Fruit fly (Drosophila melanogaster) whole organism, prepupa: ENCODE measurements around the gene CG43935.
A peak's percentile ranks its signal among the peaks of the same experiment; 100 is the strongest.

Experiments used
- Blimp-1 ChIP-seq: fragments of 200-800 bp; sonication (Bioruptor generic); optimal IDR thresholded peaks from 3 replicates; lab custom pipeline; 2017; ENCODE audit warnings: missing biosample characterization, missing genetic modification characterization, mild to moderate bottlenecking, moderate library complexity, missing genetic modification reagents
- CG10669 ChIP-seq: fragments of 200-800 bp; sonication (Bioruptor generic); optimal IDR thresholded peaks from 3 replicates; lab custom pipeline; 2018; ENCODE audit warnings: missing biosample characterization, mild to moderate bottlenecking, missing genetic modification characterization, moderate library complexity
- CG11762 ChIP-seq: fragments of 200-800 bp; sonication (Bioruptor generic); optimal IDR thresholded peaks from 3 replicates; lab custom pipeline; 2016; ENCODE audit warnings: missing biosample characterization, missing genetic modification characterization; ENCODE audit not compliant: insufficient read depth
- CG11902 ChIP-seq: fragments of 200-800 bp; sonication (Bioruptor generic); optimal IDR thresholded peaks from 3 replicates; lab custom pipeline; 2016; ENCODE audit warnings: missing biosample characterization, missing genetic modification characterization
- CG15336 ChIP-seq: fragments of 200-800 bp; sonication (Bioruptor generic); IDR thresholded peaks from 2 replicates; pipeline ENCODE4 v1.3.6; 2022; ENCODE audit warnings: missing biosample characterization, missing genetic modification characterization
- CG1621 ChIP-seq: fragments of 200-800 bp; sonication (Bioruptor generic); optimal IDR thresholded peaks from 3 replicates; lab custom pipeline; 2018; ENCODE audit warnings: missing biosample characterization, mild to moderate bottlenecking, missing genetic modification characterization
- CG3032 ChIP-seq: fragments of 200-800 bp; optimal IDR thresholded peaks from 2 replicates; lab custom pipeline; 2019; ENCODE audit warnings: missing biosample characterization, mild to moderate bottlenecking, missing genetic modification characterization, moderate library complexity
- CG32006 ChIP-seq: fragments of 200-800 bp; sonication (Bioruptor generic); optimal IDR thresholded peaks from 3 replicates; lab custom pipeline; 2017; ENCODE audit warnings: missing biosample characterization, mild to moderate bottlenecking, missing genetic modification characterization
- CG34406 ChIP-seq: fragments of 200-800 bp; sonication (Bioruptor generic); optimal IDR thresholded peaks from 3 replicates; lab custom pipeline; 2016; ENCODE audit warnings: missing biosample characterization, missing genetic modification characterization
- CG3919 ChIP-seq: fragments of 200-800 bp; sonication (Bioruptor generic); optimal IDR thresholded peaks from 3 replicates; lab custom pipeline; 2016; ENCODE audit warnings: missing biosample characterization, missing genetic modification characterization
- CG6163 ChIP-seq: fragments of 200-800 bp; sonication (Bioruptor generic); IDR thresholded peaks from 3 replicates; pipeline ENCODE4 v1.3.6; 2022; ENCODE audit warnings: missing biosample characterization, missing genetic modification characterization
- CG6792 ChIP-seq: fragments of 200-800 bp; sonication (Bioruptor generic); optimal IDR thresholded peaks from 3 replicates; lab custom pipeline; 2016; ENCODE audit warnings: missing biosample characterization, missing genetic modification characterization
- CG7368 ChIP-seq: fragments of 200-800 bp; sonication (Bioruptor generic); optimal IDR thresholded peaks from 3 replicates; lab custom pipeline; 2016; ENCODE audit warnings: missing biosample characterization, missing genetic modification characterization
- CG8119 ChIP-seq: fragments of 200-800 bp; sonication (Bioruptor generic); IDR thresholded peaks from 3 replicates; pipeline ENCODE4 v1.3.6; 2022; ENCODE audit warnings: missing biosample characterization, missing genetic modification characterization
- CG9139 ChIP-seq: fragments of 200-800 bp; sonication (Bioruptor generic); optimal IDR thresholded peaks from 3 replicates; lab custom pipeline; 2017; ENCODE audit warnings: missing biosample characterization, mild to moderate bottlenecking, missing genetic modification characterization
- Eip78C ChIP-seq: fragments of 200-800 bp; sonication (Bioruptor generic); peaks from one replicate; lab custom pipeline; 2016; ENCODE audit warnings: missing biosample characterization, missing genetic modification characterization
- Ets96B ChIP-seq: fragments of 200-800 bp; optimal IDR thresholded peaks from 2 replicates; lab custom pipeline; 2019; ENCODE audit warnings: missing biosample characterization, mild to moderate bottlenecking, missing genetic modification characterization, moderate library complexity
- Gug ChIP-seq: fragments of 200-800 bp; sonication (Bioruptor generic); IDR thresholded peaks from 2 replicates; pipeline ENCODE4 v1.3.6; 2022; ENCODE audit warnings: missing biosample characterization, missing genetic modification characterization
- Hr4 ChIP-seq: fragments of 200-800 bp; sonication (Bioruptor generic); optimal IDR thresholded peaks from 3 replicates; lab custom pipeline; 2016; ENCODE audit warnings: missing biosample characterization, missing genetic modification characterization
- Lpt ChIP-seq: fragments of 200-800 bp; sonication (Bioruptor generic); optimal IDR thresholded peaks from 3 replicates; lab custom pipeline; 2016; ENCODE audit warnings: missing biosample characterization, missing genetic modification characterization
- Met ChIP-seq: fragments of 200-800 bp; sonication (Bioruptor generic); optimal IDR thresholded peaks from 3 replicates; lab custom pipeline; 2016; ENCODE audit warnings: missing biosample characterization, missing genetic modification characterization
- OdsH ChIP-seq: fragments of 200-800 bp; sonication (Bioruptor generic); optimal IDR thresholded peaks from 3 replicates; lab custom pipeline; 2016; ENCODE audit warnings: missing biosample characterization, missing genetic modification characterization
- Smox ChIP-seq: fragments of 200-800 bp; sonication (Bioruptor generic); optimal IDR thresholded peaks from 3 replicates; lab custom pipeline; 2016; ENCODE audit warnings: missing biosample characterization, missing genetic modification characterization
- Sox102F ChIP-seq: fragments of 200-800 bp; sonication (Bioruptor generic); optimal IDR thresholded peaks from 2 replicates; lab custom pipeline; 2016; ENCODE audit warnings: missing biosample characterization, mild to moderate bottlenecking, missing genetic modification characterization
- dac ChIP-seq: fragments of 200-800 bp; sonication (Bioruptor generic); optimal IDR thresholded peaks from 2 replicates; lab custom pipeline; 2017; ENCODE audit warnings: missing biosample characterization, mild to moderate bottlenecking, missing genetic modification characterization
- dsx ChIP-seq: fragments of 200-800 bp; optimal IDR thresholded peaks from 3 replicates; lab custom pipeline; 2019; ENCODE audit warnings: missing biosample characterization, mild to moderate bottlenecking, missing genetic modification characterization, moderate library complexity; ENCODE audit not compliant: poor library complexity, severe bottlenecking
- eg ChIP-seq: fragments of 200-800 bp; sonication (Bioruptor generic); IDR thresholded peaks from 3 replicates; pipeline ENCODE4 v1.3.6; 2022; ENCODE audit warnings: missing biosample characterization, missing genetic modification characterization
- esn ChIP-seq: fragments of 200-800 bp; sonication (Bioruptor generic); optimal IDR thresholded peaks from 2 replicates; lab custom pipeline; 2016; ENCODE audit warnings: missing biosample characterization, mild to moderate bottlenecking, missing genetic modification characterization, moderate library complexity
- fd59A ChIP-seq: fragments of 200-800 bp; sonication (Bioruptor generic); optimal IDR thresholded peaks from 2 replicates; lab custom pipeline; 2017; ENCODE audit warnings: missing biosample characterization, mild to moderate bottlenecking, missing genetic modification characterization, missing genetic modification reagents
- fkh ChIP-seq: fragments of 200-800 bp; sonication (Bioruptor generic); optimal IDR thresholded peaks from 3 replicates; lab custom pipeline; 2017; ENCODE audit warnings: missing biosample characterization, mild to moderate bottlenecking, missing genetic modification characterization, moderate library complexity
- lz ChIP-seq: fragments of 200-800 bp; sonication (Bioruptor generic); optimal IDR thresholded peaks from 3 replicates; lab custom pipeline; 2016; ENCODE audit warnings: missing biosample characterization, missing genetic modification characterization
- net ChIP-seq: fragments of 200-800 bp; sonication (Bioruptor generic); optimal IDR thresholded peaks from 3 replicates; lab custom pipeline; 2016; ENCODE audit warnings: missing biosample characterization, missing genetic modification characterization
- pdm3 ChIP-seq: fragments of 200-800 bp; sonication (Bioruptor generic); optimal IDR thresholded peaks from 3 replicates; lab custom pipeline; 2016; ENCODE audit warnings: missing biosample characterization, missing genetic modification characterization
- ss ChIP-seq, 2 experiments: fragments of 200-800 bp; sonication (Bioruptor generic); optimal IDR thresholded peaks; 2 replicates in 1 of 2; 3 replicates in 1 of 2; lab custom pipeline; 2017 to 2018; ENCODE audit warnings: mild to moderate bottlenecking in 2 of 2, missing biosample characterization in 2 of 2, missing genetic modification characterization in 2 of 2, moderate library complexity in 1 of 2
- svp ChIP-seq: fragments of 200-800 bp; sonication (Bioruptor generic); peaks from one replicate; lab custom pipeline; 2016; ENCODE audit warnings: missing biosample characterization, missing genetic modification characterization
- vri ChIP-seq: fragments of 200-800 bp; sonication (Bioruptor generic); optimal IDR thresholded peaks from 3 replicates; lab custom pipeline; 2016; ENCODE audit warnings: missing biosample characterization, mild to moderate bottlenecking, missing genetic modification characterization

The CG43935 gene

DNA sequence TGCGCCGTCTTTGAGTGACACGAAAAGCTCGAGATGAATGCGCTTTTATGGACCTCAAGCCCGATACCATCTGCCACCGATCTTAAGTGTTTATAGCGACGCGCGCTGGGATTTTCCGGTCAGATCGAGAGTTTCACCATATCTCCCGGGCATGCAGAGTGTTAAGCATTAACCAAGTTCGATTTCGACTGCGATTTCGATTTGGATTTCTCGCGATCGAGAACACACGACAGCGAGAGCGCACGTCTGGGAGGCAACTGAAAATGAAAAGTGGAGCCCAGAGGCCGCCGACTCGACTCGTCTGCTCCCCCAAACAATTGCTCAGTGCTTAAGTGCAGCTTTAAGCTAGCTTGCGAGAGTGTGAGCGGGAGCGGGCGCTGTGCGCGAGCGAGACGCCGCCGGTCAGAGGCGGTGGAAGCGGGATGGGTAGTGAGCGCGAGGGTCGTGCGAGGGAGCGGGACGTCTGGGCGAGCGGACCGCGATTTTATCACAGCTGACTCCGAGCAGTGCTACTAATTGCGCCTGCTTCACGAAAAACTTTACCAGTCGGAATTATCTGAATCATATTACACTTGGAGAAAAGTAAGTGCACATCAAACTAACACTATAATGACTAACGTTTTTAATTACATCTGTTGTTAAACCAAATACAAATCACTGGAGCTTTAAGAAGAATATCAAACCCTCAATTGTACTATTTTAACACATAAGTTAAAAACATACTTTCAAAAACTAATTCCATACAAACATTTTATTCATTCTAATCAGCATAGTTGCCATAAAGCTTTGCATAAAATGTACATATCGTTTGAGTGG is 4.8 kb downstream of the CG43935 start, which contains the start of gene spz:
Gene spz (minus strand): TSS at position 261 of the 816 bp plus-strand sequence.
- TF ChIP-seq CG11902 (GFP tag; lab: Kevin White, UChicago) (no peak), CG15336 (GFP tag; lab: Robert Waterston, UW) (peak; percentile 47), CG10669 (GFP tag; lab: Kevin White, UChicago) (peak; percentile 61), CG32006 (GFP tag; lab: Kevin White, UChicago) (no peak), net (GFP tag; lab: Kevin White, UChicago) (peak; percentile 13), Eip78C (GFP tag; lab: Kevin White, UChicago) (peak; percentile 77), CG3919 (GFP tag; lab: Kevin White, UChicago) (peak; percentile 21), CG11762 (peak; percentile 12), CG9139 (GFP tag; lab: Kevin White, UChicago) (no peak), CG6163 (GFP tag; lab: Robert Waterston, UW) (peak; percentile 20; the same call in 1 of the 3 replicates), eg (GFP tag; lab: Robert Waterston, UW) (peak; percentile 58; the same call in 2 of the 3 replicates), Blimp-1 (GFP tag; lab: Kevin White, UChicago) (peak; percentile 48), CG7368 (GFP tag; lab: Kevin White, UChicago) (no peak), Smox (GFP tag; lab: Kevin White, UChicago) (no peak), pdm3 (peak; percentile 4), Hr4 (GFP tag; lab: Kevin White, UChicago) (peak; percentile 40), OdsH (GFP tag; lab: Kevin White, UChicago) (peak; percentile 22), svp (GFP tag; lab: Kevin White, UChicago) (peak; percentile 98), CG8119 (GFP tag; lab: Robert Waterston, UW) (peak; percentile 33; the same call in 1 of the 3 replicates), Lpt (peak; percentile 4), dsx (peak; percentile 19), ss (GFP tag; optimal IDR thresholded peaks at IDR 0.05; lab: Kevin White, UChicago) (peak in 1 of 2 experiments; percentile 16)

DNA sequence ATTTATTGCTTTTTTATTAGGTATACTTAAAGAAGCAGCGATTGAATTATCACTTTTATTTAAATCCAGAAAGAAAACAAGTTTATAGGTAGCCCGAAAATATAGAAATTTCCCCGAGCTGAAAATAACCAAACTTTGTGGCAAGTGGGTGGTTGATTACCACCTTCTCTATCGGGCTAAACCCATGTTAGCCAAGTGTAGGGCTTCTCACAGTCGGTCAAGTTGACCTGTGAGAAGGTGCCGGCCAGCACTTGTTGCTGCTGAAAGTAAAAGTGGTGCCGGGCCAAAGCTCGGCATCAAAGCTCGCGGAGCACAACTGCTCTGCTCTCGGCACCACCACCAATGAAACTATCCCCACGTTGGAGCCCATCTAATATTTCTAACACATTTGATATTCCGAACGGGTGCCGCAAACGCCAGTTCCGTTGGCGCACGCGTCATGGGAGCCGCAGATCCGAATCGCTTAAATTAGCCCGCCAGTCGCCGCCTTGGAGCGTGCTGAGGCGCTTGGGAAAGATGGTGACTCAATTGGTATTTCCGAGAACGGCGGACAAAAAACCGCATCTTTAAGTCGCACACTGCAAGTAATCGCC is 5.8 kb downstream of the CG43935 start:
- TF ChIP-seq eg (GFP tag; lab: Robert Waterston, UW) (0 out of 3 replicates have a peak, but pooled peaks have one; percentile 17), Blimp-1 (GFP tag; lab: Kevin White, UChicago) (peak; percentile 50), CG32006 (GFP tag; lab: Kevin White, UChicago) (peak; percentile 0), fkh (GFP tag; lab: Kevin White, UChicago) (no peak), CG34406 (GFP tag; lab: Kevin White, UChicago) (no peak), Eip78C (GFP tag; lab: Kevin White, UChicago) (peak; percentile 18), CG7368 (GFP tag; lab: Kevin White, UChicago) (no peak)

DNA sequence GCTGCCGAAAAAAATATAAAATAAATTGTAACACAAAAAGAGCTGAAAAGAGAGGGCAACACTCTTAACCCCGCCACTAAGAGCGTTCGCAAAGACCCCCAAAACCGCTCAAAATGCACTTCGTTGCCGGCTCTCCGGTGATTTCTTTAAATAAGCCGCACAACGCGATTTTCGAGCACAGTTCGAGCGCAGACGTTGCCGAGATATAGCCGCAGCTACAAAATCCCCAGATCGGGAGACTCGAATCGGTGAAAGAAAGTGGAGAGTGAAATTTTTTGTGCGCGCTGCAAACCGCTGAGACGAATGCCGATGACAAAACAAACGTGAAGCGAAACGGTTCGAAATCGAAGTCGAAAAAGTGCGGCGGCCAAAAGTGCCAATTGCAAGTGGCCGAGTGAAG is 10.5 kb downstream of the CG43935 start, which contains the start of gene CG14257:
Gene CG14257 (plus strand): TSS at position 177 of the 400 bp plus-strand sequence.
- no peak for TF ChIP-seq esn (GFP tag; lab: Kevin White, UChicago)
- peak; percentile 84 for TF ChIP-seq Blimp-1 (GFP tag; lab: Kevin White, UChicago)
- peak; percentile 10 for TF ChIP-seq Met (GFP tag; lab: Kevin White, UChicago)
- TF ChIP-seq dsx, result peak; percentile 19
- no peak for TF ChIP-seq svp (GFP tag; lab: Kevin White, UChicago)
- peak; percentile 29 for TF ChIP-seq Sox102F (GFP tag; lab: Kevin White, UChicago)
- TF ChIP-seq CG1621 (tag; lab: Kevin White, UChicago), result no peak
- no peak for TF ChIP-seq vri (GFP tag; lab: Kevin White, UChicago)
- TF ChIP-seq eg (GFP tag; lab: Robert Waterston, UW), result peak; percentile 29; the same call in 1 of the 3 replicates
- TF ChIP-seq CG15336 (GFP tag; lab: Robert Waterston, UW), result peak; percentile 34; the same call in 1 of the 2 replicates
- peak; percentile 4 for TF ChIP-seq CG3919 (GFP tag; lab: Kevin White, UChicago)

dm6 chr3R:27076618-27077017 is 11.4 kb downstream of the CG43935 start:
- TF ChIP-seq fd59A (no peak), Gug (GFP tag; lab: Robert Waterston, UW) (no peak), dsx (no peak), Eip78C (GFP tag; lab: Kevin White, UChicago) (no peak), CG10669 (GFP tag; lab: Kevin White, UChicago) (no peak), eg (GFP tag; lab: Robert Waterston, UW) (no peak), CG6792 (GFP tag; lab: Kevin White, UChicago) (no peak), vri (GFP tag; lab: Kevin White, UChicago) (no peak), Ets96B (tag; lab: Kevin White, UChicago) (no peak), CG34406 (GFP tag; lab: Kevin White, UChicago) (no peak), CG8119 (GFP tag; lab: Robert Waterston, UW) (no peak), Smox (GFP tag; lab: Kevin White, UChicago) (no peak), lz (GFP tag; lab: Kevin White, UChicago) (no peak), fkh (GFP tag; lab: Kevin White, UChicago) (no peak), CG9139 (GFP tag; lab: Kevin White, UChicago) (no peak), Sox102F (GFP tag; lab: Kevin White, UChicago) (no peak), CG32006 (GFP tag; lab: Kevin White, UChicago) (no peak), CG1621 (tag; lab: Kevin White, UChicago) (no peak), CG3032 (tag; lab: Kevin White, UChicago) (no peak), dac (GFP tag; lab: Kevin White, UChicago) (no peak)
